Worm (Caenorhabditis elegans) whole organism, early embryonic: ENCODE results near the gene Y1B5A.1.

Experiments used
- ama-1 ChIP-seq: fragments of 150-350 bp; optimal IDR thresholded peaks from 2 replicates; lab custom pipeline; 2014
- tra-4 ChIP-seq: sonication (generic microtip); optimal IDR thresholded peaks from 2 replicates; lab custom pipeline; 2017; ENCODE audit warnings: missing genetic modification characterization, missing compliant biosample characterization

- TF ChIP-seq tra-4 (tag; lab: Kevin White, UChicago) (no peak), ama-1 (no peak)
These were observed 15.1 kb downstream of the Y1B5A.1 start, which contains the start of gene C36B7.6 for ce11 chrX:7100290-7100689.
